Fruit fly (Drosophila melanogaster): ENCODE results near the gene Cpr66D.

The Cpr66D gene

DNA sequence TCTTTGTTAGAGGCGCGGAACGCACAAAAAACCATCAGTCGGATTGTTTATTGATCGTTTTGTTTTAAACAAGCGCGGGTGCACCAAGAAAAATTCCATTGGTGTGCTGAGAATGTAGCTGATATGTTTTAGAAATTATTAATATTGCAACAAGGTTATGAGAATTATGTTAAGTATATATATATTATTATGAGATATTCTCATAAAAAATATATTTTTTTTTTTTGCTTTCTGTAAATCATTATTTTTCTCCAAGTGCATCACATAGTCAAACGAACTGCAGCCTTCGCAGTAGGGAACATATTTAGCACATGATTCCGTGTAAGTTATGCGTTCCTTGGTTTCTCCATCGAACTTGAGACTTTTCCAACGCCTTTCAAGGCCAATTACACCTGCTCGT is 11.3 kb upstream of the Cpr66D start (continued):
- TF ChIP-seq onecut (GFP tag; IDR thresholded peaks at IDR 0.05) (peak; percentile 57), kah (GFP tag; optimal IDR thresholded peaks at IDR 0.05) (peak; percentile 34), gro (GFP tag; optimal IDR thresholded peaks at IDR 0.05) (no peak), dm (GFP tag; optimal IDR thresholded peaks at IDR 0.05) (no peak), CG3163 (GFP tag; optimal IDR thresholded peaks at IDR 0.05) (no peak), CG11723 (GFP tag; optimal IDR thresholded peaks at IDR 0.05) (no peak), Stat92E (GFP tag; optimal IDR thresholded peaks at IDR 0.05) (peak in 1 of 3 experiments; percentile 51), CG30403 (GFP tag; optimal IDR thresholded peaks at IDR 0.05) (peak; percentile 8), tna (GFP tag; IDR thresholded peaks at IDR 0.05; ENCODE audit: partially characterized antibody) (no peak), CG33213 (GFP tag; optimal IDR thresholded peaks at IDR 0.05) (no peak), CG14965 (GFP tag; optimal IDR thresholded peaks at IDR 0.05; ENCODE audit: borderline replicate concordance) (no peak), lilli (GFP tag; optimal IDR thresholded peaks at IDR 0.05) (no peak), Abd-B (GFP tag; optimal IDR thresholded peaks at IDR 0.05) (no peak), ems (GFP tag; optimal IDR thresholded peaks at IDR 0.05) (no peak), psq (GFP tag; optimal IDR thresholded peaks at IDR 0.05) (no peak), sob (GFP tag; IDR thresholded peaks at IDR 0.05) (peak; percentile 73), scrt (GFP tag; optimal IDR thresholded peaks at IDR 0.05) (no peak), Fer1 (GFP tag; optimal IDR thresholded peaks at IDR 0.05) (peak; percentile 64), salm (tag; optimal IDR thresholded peaks at IDR 0.05) (no peak), CG18262 (tag; optimal IDR thresholded peaks at IDR 0.05) (peak; percentile 87), CG11560 (tag; IDR thresholded peaks at IDR 0.05) (peak; percentile 48; the same call in 1 of the 3 replicates), NC2β (GFP tag; optimal IDR thresholded peaks at IDR 0.05) (no peak), CG7271 (tag; optimal IDR thresholded peaks at IDR 0.05) (no peak), ro (GFP tag; IDR thresholded peaks at IDR 0.05) (peak; percentile 37; the same call in 1 of the 2 replicates), CG13296 (GFP tag; optimal IDR thresholded peaks at IDR 0.05) (peak; percentile 75), Blimp-1 (GFP tag; optimal IDR thresholded peaks at IDR 0.05) (peak; percentile 81), Oaz (GFP tag; IDR thresholded peaks at IDR 0.05) (no peak; the same call in 1 of the 2 replicates), ase (GFP tag; IDR thresholded peaks at IDR 0.05) (peak; percentile 72), Dip2 (GFP tag; IDR thresholded peaks at IDR 0.05) (no peak), pnt (GFP tag; optimal IDR thresholded peaks at IDR 0.05) (no peak), ATbp (GFP tag; optimal IDR thresholded peaks at IDR 0.05) (peak; percentile 32), Gug (GFP tag; IDR thresholded peaks at IDR 0.05) (0 out of 4 replicates have a peak, but pooled peaks have one; percentile 34), CG11247 (GFP tag; IDR thresholded peaks at IDR 0.05) (peak; percentile 57), CG10462 (GFP tag; optimal IDR thresholded peaks at IDR 0.05) (no peak), abd-A (tag; optimal IDR thresholded peaks at IDR 0.05) (peak; percentile 59), CG9215 (GFP tag; IDR thresholded peaks at IDR 0.05) (peak; percentile 65; the same call in 1 of the 2 replicates), CG5953 (GFP tag; IDR thresholded peaks at IDR 0.05) (peak; percentile 30; the same call in 1 of the 2 replicates), ash1 (GFP tag; optimal IDR thresholded peaks at IDR 0.05) (no peak), Hsf (GFP tag; optimal IDR thresholded peaks at IDR 0.05) (no peak), sna (GFP tag; IDR thresholded peaks at IDR 0.05; ENCODE audit: partially characterized antibody) (no peak), CG3838 (GFP tag; optimal IDR thresholded peaks at IDR 0.05) (no peak), MBD-R2 (GFP tag; IDR thresholded peaks at IDR 0.05) (no peak), ind (GFP tag; optimal IDR thresholded peaks at IDR 0.05) (peak; percentile 58), nerfin-2 (GFP tag; IDR thresholded peaks at IDR 0.05; ENCODE audit: partially characterized antibody) (no peak), CG17385 (GFP tag; optimal IDR thresholded peaks at IDR 0.05) (peak; percentile 45), CG17829 (tag; optimal IDR thresholded peaks at IDR 0.05) (peak; percentile 87), schlank (tag; optimal IDR thresholded peaks at IDR 0.05) (no peak), Fer3 (tag; optimal IDR thresholded peaks at IDR 0.05) (peak; percentile 69), vfl (GFP tag; optimal IDR thresholded peaks at IDR 0.05) (no peak), CG6689 (GFP tag; IDR thresholded peaks at IDR 0.05) (peak; percentile 86), Xrp1 (GFP tag; IDR thresholded peaks at IDR 0.05) (peak; percentile 90)
